Fruit fly (Drosophila melanogaster): ENCODE measurements around the gene CG6026.

CG6026 gene

DNA sequence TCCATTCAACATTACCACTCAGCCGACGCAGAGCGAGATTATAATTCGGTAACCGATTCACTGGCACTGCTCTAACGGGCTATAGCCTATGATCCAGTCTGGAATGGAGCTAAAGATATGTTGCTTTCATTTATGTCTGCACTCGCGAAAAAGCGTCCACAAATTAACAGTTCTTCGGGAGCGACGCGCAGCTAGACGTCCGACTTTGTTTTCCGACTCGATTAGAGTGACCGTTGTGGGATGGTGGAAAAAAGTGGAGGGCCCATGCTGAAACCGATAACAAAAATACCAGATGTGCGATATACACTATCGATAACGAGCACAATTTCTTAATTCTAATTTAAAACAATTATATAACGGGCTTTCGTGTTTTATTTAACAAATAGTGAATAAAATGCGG lies 60.7 kb downstream of the CG6026 start, which contains the start of gene cdi (continued):
- TF ChIP-seq Ada2b (GFP tag; IDR thresholded peaks at IDR 0.05) (no peak), Fer2 (tag; optimal IDR thresholded peaks at IDR 0.05) (no peak), CTCF (GFP tag; optimal IDR thresholded peaks at IDR 0.05) (no peak), CG33213 (GFP tag; optimal IDR thresholded peaks at IDR 0.05) (peak; percentile 2), sc (optimal IDR thresholded peaks at IDR 0.05) (no peak), sc (GFP tag; optimal IDR thresholded peaks at IDR 0.05) (no peak), jing (GFP tag; optimal IDR thresholded peaks at IDR 0.05) (no peak), CG11695 (GFP tag; IDR thresholded peaks at IDR 0.05) (0 out of 3 replicates have a peak, but pooled peaks have one; percentile 44), Optix (GFP tag; IDR thresholded peaks at IDR 0.05) (no peak), CG11093 (GFP tag; IDR thresholded peaks at IDR 0.05) (no peak), Spps (tag; optimal IDR thresholded peaks at IDR 0.05) (no peak), Dbx (GFP tag; IDR thresholded peaks at IDR 0.05) (peak; percentile 62; the same call in 2 of the 3 replicates), CG17568 (GFP tag; optimal IDR thresholded peaks at IDR 0.05) (peak; percentile 18), Rx (GFP tag; IDR thresholded peaks at IDR 0.05) (no peak), az2 (GFP tag; optimal IDR thresholded peaks at IDR 0.05) (no peak), ci (GFP tag; IDR thresholded peaks at IDR 0.05) (peak; percentile 74; the same call in 2 of the 3 replicates), CG8290 (GFP tag; optimal IDR thresholded peaks at IDR 0.05) (no peak), CG8290 (tag; optimal IDR thresholded peaks at IDR 0.05) (peak in 1 of 2 experiments; percentile 71), tna (GFP tag; IDR thresholded peaks at IDR 0.05; ENCODE audit: partially characterized antibody) (peak; percentile 50), CG3726 (GFP tag; IDR thresholded peaks at IDR 0.05) (no peak), abd-A (tag; optimal IDR thresholded peaks at IDR 0.05) (no peak), nmo (GFP tag; optimal IDR thresholded peaks at IDR 0.05) (peak; percentile 15), tll (GFP tag; optimal IDR thresholded peaks at IDR 0.05) (no peak), CG9727 (GFP tag; optimal IDR thresholded peaks at IDR 0.05) (no peak), CG11723 (GFP tag; optimal IDR thresholded peaks at IDR 0.05) (no peak), B-H1 (GFP tag; IDR thresholded peaks at IDR 0.05) (no peak), unc-4 (GFP tag; IDR thresholded peaks at IDR 0.05; ENCODE audit: partially characterized antibody) (peak; percentile 75), ham (GFP tag; IDR thresholded peaks at IDR 0.05) (no peak), CG1603 (tag; optimal IDR thresholded peaks at IDR 0.05) (peak; percentile 38), hb (GFP tag; IDR thresholded peaks at IDR 0.05; ENCODE audit: partially characterized antibody) (peak; percentile 61; the same call in 1 of the 3 replicates), CG9437 (GFP tag; optimal IDR thresholded peaks at IDR 0.05) (no peak), CG7372 (GFP tag; IDR thresholded peaks at IDR 0.05) (no peak), zfh1 (GFP tag; IDR thresholded peaks at IDR 0.05) (no peak), amos (GFP tag; IDR thresholded peaks at IDR 0.05; ENCODE audit: partially characterized antibody) (peak; percentile 81), CG15514 (GFP tag; optimal IDR thresholded peaks at IDR 0.05) (peak; percentile 53), bbx (GFP tag; IDR thresholded peaks at IDR 0.05; ENCODE audit: partially characterized antibody) (peak; percentile 59), salm (tag; optimal IDR thresholded peaks at IDR 0.05) (peak; percentile 15), chn (GFP tag; optimal IDR thresholded peaks at IDR 0.05) (no peak), CG9932 (GFP tag; IDR thresholded peaks at IDR 0.05) (peak; percentile 42; the same call in 1 of the 2 replicates), tx (GFP tag; optimal IDR thresholded peaks at IDR 0.05) (no peak), Sry-δ (GFP tag; optimal IDR thresholded peaks at IDR 0.05) (peak; percentile 73), CG9876 (GFP tag; optimal IDR thresholded peaks at IDR 0.05) (no peak), CG3281 (GFP tag; optimal IDR thresholded peaks at IDR 0.05) (no peak), CG12299 (tag; optimal IDR thresholded peaks at IDR 0.05) (no peak), emc (GFP tag; optimal IDR thresholded peaks at IDR 0.05) (no peak), CG4707 (GFP tag; optimal IDR thresholded peaks at IDR 0.05) (no peak), CG13287 (GFP tag; IDR thresholded peaks at IDR 0.05; ENCODE audit: partially characterized antibody) (peak; percentile 81), pzg (GFP tag; optimal IDR thresholded peaks at IDR 0.05) (peak; percentile 79), Trl (optimal IDR thresholded peaks at IDR 0.05) (no peak), Trl (GFP tag; optimal IDR thresholded peaks at IDR 0.05) (no peak), CG10565 (GFP tag; optimal IDR thresholded peaks at IDR 0.05) (no peak)
